Worm (Caenorhabditis elegans) whole organism, L4 larva: Measurements from ENCODE around the gene F57G8.7.

Source experiments
- F10B5.3 ChIP-seq: sonication (generic microtip); optimal IDR thresholded peaks from 2 replicates; lab custom pipeline; 2016; ENCODE audit warnings: mild to moderate bottlenecking, missing genetic modification characterization, missing compliant biosample characterization
- F26F4.8 ChIP-seq: fragments of 200-800 bp; sonication (Bioruptor generic); conservative IDR thresholded peaks from 2 replicates; pipeline ENCODE4 v1.3.6; 2022; ENCODE audit warnings: missing genetic modification characterization, missing compliant biosample characterization
- R02D3.7 ChIP-seq: fragments of 150-350 bp; sonication (generic microtip); optimal IDR thresholded peaks from 3 replicates; lab custom pipeline; 2014; ENCODE audit warnings: missing biosample characterization, missing genetic modification characterization
- T26A8.4 ChIP-seq: fragments of 200-800 bp; sonication (Bioruptor generic); IDR thresholded peaks from 2 replicates; pipeline ENCODE4 v1.3.6; 2022; ENCODE audit warnings: missing genetic modification characterization, missing compliant biosample characterization
- Y48G9A.11 ChIP-seq: fragments of 200-800 bp; sonication (Bioruptor generic); IDR thresholded peaks from 2 replicates; pipeline ENCODE4 v1.3.6; 2022; ENCODE audit warnings: missing genetic modification reagents, missing genetic modification characterization, missing compliant biosample characterization
- Y75B8A.6 ChIP-seq: fragments of 200-800 bp; sonication (Bioruptor generic); IDR thresholded peaks from 2 replicates; pipeline ENCODE4 v1.3.6; 2022; ENCODE audit warnings: missing genetic modification reagents, missing genetic modification characterization, missing compliant biosample characterization
- ZK546.5 ChIP-seq, 2 experiments: sonication (generic microtip); optimal IDR thresholded peaks; 2 replicates each; lab custom pipeline; 2017; ENCODE audit warnings: missing biosample characterization in 2 of 2, missing genetic modification characterization in 2 of 2
- arid-1 ChIP-seq: fragments of 200-800 bp; sonication (Bioruptor generic); conservative IDR thresholded peaks from 2 replicates; pipeline ENCODE4 v1.3.6; 2022; ENCODE audit warnings: missing genetic modification reagents, missing genetic modification characterization, missing compliant biosample characterization
- attf-4 ChIP-seq: sonication (generic microtip); optimal IDR thresholded peaks from 3 replicates; lab custom pipeline; 2017; ENCODE audit warnings: missing biosample characterization, missing genetic modification characterization
- ceh-32 ChIP-seq: sonication (generic microtip); optimal IDR thresholded peaks from 2 replicates; lab custom pipeline; 2016; ENCODE audit warnings: mild to moderate bottlenecking, missing genetic modification characterization, missing compliant biosample characterization; ENCODE audit not compliant: poor library complexity
- ceh-44 ChIP-seq: fragments of 200-800 bp; sonication (Bioruptor generic); IDR thresholded peaks from 2 replicates; pipeline ENCODE4 v1.3.6; 2022; ENCODE audit warnings: missing genetic modification reagents, missing genetic modification characterization, missing compliant biosample characterization
- ctbp-1 ChIP-seq: fragments of 200-800 bp; sonication (Bioruptor generic); IDR thresholded peaks from 2 replicates; pipeline ENCODE4 v1.3.6; 2022; ENCODE audit warnings: missing genetic modification reagents, missing genetic modification characterization, missing compliant biosample characterization
- daf-12 ChIP-seq: fragments of 150-350 bp; optimal IDR thresholded peaks from 2 replicates; lab custom pipeline; 2014; ENCODE audit warnings: missing biosample characterization, missing genetic modification reagents, missing genetic modification characterization
- daf-8 ChIP-seq: fragments of 200-800 bp; sonication (Bioruptor generic); IDR thresholded peaks from 2 replicates; pipeline ENCODE4 v1.3.6; 2022; ENCODE audit warnings: missing genetic modification characterization, missing compliant biosample characterization
- dmd-6 ChIP-seq: fragments of 200-800 bp; sonication (Bioruptor generic); IDR thresholded peaks from 2 replicates; pipeline ENCODE4 v1.3.6; 2022; ENCODE audit warnings: missing genetic modification reagents, missing genetic modification characterization, missing compliant biosample characterization
- dmd-8 ChIP-seq: fragments of 200-800 bp; sonication (Bioruptor generic); IDR thresholded peaks from 2 replicates; pipeline ENCODE4 v1.3.6; 2022; ENCODE audit warnings: missing genetic modification characterization, missing compliant biosample characterization
- dpl-1 ChIP-seq: fragments of 150-350 bp; optimal IDR thresholded peaks from 2 replicates; lab custom pipeline; 2014; ENCODE audit warnings: missing biosample characterization, missing genetic modification reagents, missing genetic modification characterization
- fkh-10 ChIP-seq: fragments of 150-350 bp; optimal IDR thresholded peaks from 2 replicates; lab custom pipeline; 2014; ENCODE audit warnings: missing biosample characterization, missing genetic modification reagents, missing genetic modification characterization
- fos-1 ChIP-seq: fragments of 150-350 bp; optimal IDR thresholded peaks from 2 replicates; lab custom pipeline; 2014; ENCODE audit warnings: missing biosample characterization, missing genetic modification characterization
- gei-8 ChIP-seq: fragments of 200-800 bp; sonication (Bioruptor generic); optimal IDR thresholded peaks from 2 replicates; lab custom pipeline; 2018; ENCODE audit warnings: mild to moderate bottlenecking, missing genetic modification characterization, missing compliant biosample characterization
- hmg-1.1 ChIP-seq: fragments of 200-800 bp; sonication (Bioruptor generic); IDR thresholded peaks from 2 replicates; pipeline ENCODE4 v1.3.6; 2022; ENCODE audit warnings: missing genetic modification reagents, missing genetic modification characterization, missing compliant biosample characterization
- lim-7 ChIP-seq: fragments of 200-800 bp; sonication (Bioruptor generic); IDR thresholded peaks from 2 replicates; pipeline ENCODE4 v1.3.6; 2022; ENCODE audit warnings: missing genetic modification characterization, missing compliant biosample characterization
- lin-13 ChIP-seq: fragments of 150-350 bp; optimal IDR thresholded peaks from 2 replicates; lab custom pipeline; 2014; ENCODE audit warnings: missing biosample characterization, missing genetic modification reagents, missing genetic modification characterization
- lin-15B ChIP-seq: fragments of 150-350 bp; sonication (generic microtip); optimal IDR thresholded peaks from 3 replicates; lab custom pipeline; 2014; ENCODE audit warnings: missing biosample characterization, missing genetic modification characterization
- lin-29 ChIP-seq: fragments of 200-800 bp; sonication (Bioruptor generic); IDR thresholded peaks from 2 replicates; pipeline ENCODE4 v1.3.6; 2022; ENCODE audit warnings: missing genetic modification reagents, missing genetic modification characterization, missing compliant biosample characterization
- lir-3 ChIP-seq: sonication (generic microtip); optimal IDR thresholded peaks from 2 replicates; lab custom pipeline; 2016; ENCODE audit warnings: mild to moderate bottlenecking, missing genetic modification characterization, missing compliant biosample characterization
- lsy-2 ChIP-seq, 2 experiments: fragments of 150-350 bp in 1 of 2; sonication (generic microtip) in 1 of 2; optimal IDR thresholded peaks; 2 replicates each; lab custom pipeline; 2014 to 2017; ENCODE audit warnings: missing biosample characterization in 2 of 2, missing genetic modification characterization in 2 of 2
- mdl-1 ChIP-seq, 2 experiments: fragments of 150-350 bp in 1 of 2; sonication (generic microtip) in 1 of 2; optimal IDR thresholded peaks; 2 replicates each; lab custom pipeline; 2014 to 2017; ENCODE audit warnings: missing biosample characterization in 2 of 2, missing genetic modification characterization in 2 of 2
- mep-1 ChIP-seq: fragments of 150-350 bp; sonication (generic microtip); optimal IDR thresholded peaks from 3 replicates; lab custom pipeline; 2014; ENCODE audit warnings: missing biosample characterization, missing genetic modification characterization
- mxl-2 ChIP-seq: fragments of 200-800 bp; sonication (Bioruptor generic); conservative IDR thresholded peaks from 2 replicates; pipeline ENCODE4 v1.3.6; 2022; ENCODE audit warnings: missing genetic modification reagents, missing genetic modification characterization, missing compliant biosample characterization
- mxl-3 ChIP-seq: fragments of 200-800 bp; sonication (Bioruptor generic); optimal IDR thresholded peaks from 2 replicates; lab custom pipeline; 2018; ENCODE audit warnings: mild to moderate bottlenecking, missing genetic modification characterization, missing compliant biosample characterization
- nhr-42 ChIP-seq: fragments of 200-800 bp; sonication (Bioruptor generic); IDR thresholded peaks from 2 replicates; pipeline ENCODE4 v1.3.6; 2022; ENCODE audit warnings: missing genetic modification characterization, missing compliant biosample characterization
- nhr-6 ChIP-seq: fragments of 150-350 bp; optimal IDR thresholded peaks from 2 replicates; lab custom pipeline; 2014; ENCODE audit warnings: missing biosample characterization, missing genetic modification characterization
- php-3 ChIP-seq: fragments of 200-800 bp; sonication (Bioruptor generic); IDR thresholded peaks from 2 replicates; pipeline ENCODE4 v1.3.6; 2022; ENCODE audit warnings: missing genetic modification reagents, missing genetic modification characterization, missing compliant biosample characterization
- saeg-2 ChIP-seq: fragments of 200-800 bp; sonication (Bioruptor generic); IDR thresholded peaks from 2 replicates; pipeline ENCODE4 v1.3.6; 2022; ENCODE audit warnings: missing genetic modification reagents, missing genetic modification characterization, missing compliant biosample characterization
- set-16 ChIP-seq: fragments of 200-800 bp; sonication (Bioruptor generic); IDR thresholded peaks from 2 replicates; pipeline ENCODE4 v1.3.6; 2022; ENCODE audit warnings: missing genetic modification reagents, missing genetic modification characterization, missing compliant biosample characterization
- tra-1 ChIP-seq: fragments of 200-800 bp; sonication (Bioruptor generic); IDR thresholded peaks from 2 replicates; pipeline ENCODE4 v1.3.6; 2022; ENCODE audit warnings: missing genetic modification reagents, missing genetic modification characterization, missing compliant biosample characterization
- unc-62 ChIP-seq, 3 experiments: fragments of 150-350 bp in 1 of 3; sonication (generic microtip); optimal IDR thresholded peaks in 2 of 3; peaks in 1 of 3; 1 replicate in 1 of 3; 2 replicates in 2 of 3; lab custom pipeline; 2014 to 2017; ENCODE audit warnings: missing biosample characterization in 3 of 3, missing genetic modification characterization in 3 of 3, missing genetic modification reagents in 3 of 3, missing genotype in 1 of 3
- vab-7 ChIP-seq: fragments of 200-800 bp; sonication (Bioruptor generic); IDR thresholded peaks from 2 replicates; pipeline ENCODE4 v1.3.6; 2022; ENCODE audit warnings: missing genetic modification reagents, missing genetic modification characterization, missing compliant biosample characterization
- zag-1 ChIP-seq: fragments of 150-350 bp; optimal IDR thresholded peaks from 2 replicates; lab custom pipeline; 2014; ENCODE audit warnings: missing biosample characterization, missing genetic modification characterization
- zfp-2 ChIP-seq: sonication (generic microtip); optimal IDR thresholded peaks from 2 replicates; lab custom pipeline; 2016; ENCODE audit warnings: mild to moderate bottlenecking, missing genetic modification characterization, missing compliant biosample characterization
- zfp-3 ChIP-seq: fragments of 200-800 bp; sonication (Bioruptor generic); conservative IDR thresholded peaks from 2 replicates; pipeline ENCODE4 v1.3.6; 2022; ENCODE audit warnings: missing genetic modification reagents, missing genetic modification characterization, missing compliant biosample characterization
- zip-11 ChIP-seq: fragments of 200-800 bp; sonication (Bioruptor generic); IDR thresholded peaks from 2 replicates; pipeline ENCODE4 v1.3.6; 2022; ENCODE audit warnings: missing genetic modification characterization, missing compliant biosample characterization
- zip-2 ChIP-seq: fragments of 150-350 bp; optimal IDR thresholded peaks from 2 replicates; lab custom pipeline; 2014; ENCODE audit warnings: missing biosample characterization, missing genetic modification characterization
- ztf-11 ChIP-seq: fragments of 150-350 bp; optimal IDR thresholded peaks from 2 replicates; lab custom pipeline; 2014; ENCODE audit warnings: missing biosample characterization, missing genetic modification characterization

Gene F57G8.7

DNA sequence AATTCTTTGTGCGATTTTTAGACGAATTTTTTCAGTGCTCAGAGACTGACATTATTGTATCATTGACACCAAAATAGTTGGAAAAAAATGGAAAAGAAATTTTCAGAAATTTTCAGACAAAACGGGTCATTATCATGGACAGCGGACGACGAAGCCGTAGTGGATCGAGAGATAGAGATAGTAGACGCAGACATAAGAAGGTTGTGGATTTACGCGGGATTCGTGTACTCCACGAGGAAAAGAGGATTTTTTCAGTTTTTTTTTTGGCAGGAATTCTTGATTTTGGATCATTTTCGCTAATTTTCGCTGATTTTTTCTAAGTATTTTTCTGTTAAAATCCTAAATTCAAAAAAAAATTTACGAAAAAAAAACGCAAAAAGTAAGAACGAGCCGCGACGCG, 38.6 kb downstream of the F57G8.7 start, which contains the start of gene W08G11.3 (continued):
- TF ChIP-seq T26A8.4 (GFP tag; lab: Robert Waterston, UW) (peak; percentile 58; the same call in 1 of the 2 replicates), daf-8 (GFP tag; lab: Robert Waterston, UW) (no peak), hmg-1.1 (GFP tag; lab: Robert Waterston, UW) (no peak), ZK546.5 (tag; optimal IDR thresholded peaks at IDR 0.05; lab: Kevin White, UChicago) (no peak), vab-7 (GFP tag; lab: Robert Waterston, UW) (no peak), arid-1 (GFP tag; lab: Robert Waterston, UW) (no peak), ceh-44 (GFP tag; lab: Robert Waterston, UW) (no peak), mxl-2 (GFP tag; lab: Robert Waterston, UW) (no peak), lin-15B (tag; lab: Kevin White, UChicago) (no peak), lsy-2 (tag; optimal IDR thresholded peaks at IDR 0.05; lab: Kevin White, UChicago) (no peak), lim-7 (GFP tag; lab: Robert Waterston, UW) (no peak), attf-4 (tag; lab: Kevin White, UChicago) (no peak)

DNA sequence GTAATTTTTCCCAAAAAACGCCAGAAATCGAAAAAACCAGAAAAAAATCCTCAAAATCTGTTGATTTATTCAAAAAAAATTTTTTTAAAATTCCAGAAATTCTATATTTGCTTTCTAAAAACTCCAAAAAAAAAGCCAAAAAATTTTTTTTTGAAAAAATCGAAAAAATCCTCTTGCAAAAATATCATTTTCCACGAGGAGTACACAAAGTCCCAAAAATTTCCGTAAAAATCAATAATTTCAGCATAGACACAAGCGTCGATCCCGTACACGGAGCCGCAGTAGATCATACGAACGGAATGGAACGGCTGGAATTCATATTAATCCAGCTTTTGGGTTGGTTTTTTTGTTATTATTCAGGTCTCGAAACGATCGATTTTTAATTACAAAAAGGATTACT, 39.2 kb downstream of the F57G8.7 start:
- no peak for TF ChIP-seq dmd-6 (GFP tag; lab: Robert Waterston, UW)
- no peak for TF ChIP-seq zfp-3 (GFP tag; lab: Robert Waterston, UW)
- TF ChIP-seq mxl-2 (GFP tag; lab: Robert Waterston, UW), result no peak
- no peak for TF ChIP-seq Y48G9A.11 (GFP tag; lab: Robert Waterston, UW)
- TF ChIP-seq F10B5.3 (tag; lab: Kevin White, UChicago), result no peak
- TF ChIP-seq R02D3.7 (tag; lab: Kevin White, UChicago), result no peak

DNA sequence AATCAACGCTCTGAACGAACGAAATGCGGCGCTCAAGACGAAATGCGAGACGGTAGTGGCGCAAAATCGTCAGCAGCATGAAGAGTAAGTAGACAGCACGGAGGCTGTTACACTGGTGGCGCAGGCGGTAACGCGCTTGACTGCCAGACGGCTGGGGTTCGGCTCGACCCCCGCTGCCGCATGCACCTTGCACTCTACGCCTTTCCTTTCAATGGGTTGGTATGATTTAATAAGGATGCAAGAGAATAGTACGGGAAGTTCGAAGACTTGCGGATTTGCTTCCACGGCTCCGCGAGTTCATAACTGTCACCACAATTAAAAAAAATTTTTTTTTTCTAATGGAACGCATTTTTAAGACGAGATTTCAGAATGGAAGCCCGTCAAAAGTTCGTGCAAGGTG, 41.1 kb downstream of the F57G8.7 start:
- TF ChIP-seq lin-15B (tag; lab: Kevin White, UChicago), result no peak
- TF ChIP-seq zag-1 (tag; lab: Kevin White, UChicago), result no peak
- TF ChIP-seq ceh-32 (tag; lab: Kevin White, UChicago), result peak; percentile 9
- TF ChIP-seq set-16, result peak; percentile 91
- TF ChIP-seq T26A8.4 (GFP tag; lab: Robert Waterston, UW), result peak; percentile 87
- TF ChIP-seq nhr-42 (GFP tag; lab: Robert Waterston, UW), result peak; percentile 84
- TF ChIP-seq fkh-10 (GFP tag; lab: Kevin White, UChicago), result no peak
- TF ChIP-seq mdl-1 (tag; optimal IDR thresholded peaks at IDR 0.05; lab: Kevin White, UChicago), result peak in 1 of 2 experiments; percentile 10
- TF ChIP-seq mxl-3 (GFP tag; lab: Kevin White, UChicago), result no peak
- TF ChIP-seq fos-1, result no peak
- no peak for TF ChIP-seq saeg-2 (GFP tag; lab: Robert Waterston, UW)
- TF ChIP-seq zip-11 (GFP tag; lab: Robert Waterston, UW), result 0 out of 2 replicates have a peak, but pooled peaks have one; percentile 65
- peak; percentile 80 for TF ChIP-seq php-3 (GFP tag; lab: Robert Waterston, UW)
- TF ChIP-seq lin-29, result peak; percentile 74; the same call in 1 of the 2 replicates
- peak; percentile 82 for TF ChIP-seq Y75B8A.6 (GFP tag; lab: Robert Waterston, UW)
- peak in 1 of 2 experiments; percentile 68 for TF ChIP-seq lsy-2 (tag; optimal IDR thresholded peaks at IDR 0.05; lab: Kevin White, UChicago)
- TF ChIP-seq hmg-1.1 (GFP tag; lab: Robert Waterston, UW), result peak; percentile 91
- no peak for TF ChIP-seq daf-12 (tag; lab: Kevin White, UChicago)
- peak; percentile 88 for TF ChIP-seq tra-1 (GFP tag; lab: Robert Waterston, UW)
- no peak for TF ChIP-seq attf-4 (tag; lab: Kevin White, UChicago)
- peak; percentile 48 for TF ChIP-seq dpl-1 (GFP tag; lab: Kevin White, UChicago)
- peak; percentile 88; the same call in 1 of the 2 replicates for TF ChIP-seq ctbp-1 (GFP tag; lab: Robert Waterston, UW)
- peak in 1 of 2 experiments; percentile 97 for TF ChIP-seq unc-62 (GFP tag; optimal IDR thresholded peaks at IDR 0.05 in 1 of 2; lab: Kevin White, UChicago)
- TF ChIP-seq unc-62 (tag; optimal IDR thresholded peaks at IDR 0.05; lab: Kevin White, UChicago), result no peak
- TF ChIP-seq zip-2 (tag; lab: Kevin White, UChicago), result peak; percentile 1
- TF ChIP-seq zfp-2 (tag; lab: Kevin White, UChicago), result peak; percentile 62
- TF ChIP-seq dmd-8 (GFP tag; lab: Robert Waterston, UW), result peak; percentile 92
- peak; percentile 81; the same call in 1 of the 2 replicates for TF ChIP-seq arid-1 (GFP tag; lab: Robert Waterston, UW)
- peak; percentile 82; the same call in 1 of the 2 replicates for TF ChIP-seq F26F4.8 (GFP tag; lab: Robert Waterston, UW)
- no peak for TF ChIP-seq ztf-11
- TF ChIP-seq zfp-3 (GFP tag; lab: Robert Waterston, UW), result peak; percentile 62; the same call in 1 of the 2 replicates
- TF ChIP-seq R02D3.7 (tag; lab: Kevin White, UChicago), result no peak
- peak; percentile 43 for TF ChIP-seq nhr-6 (tag; lab: Kevin White, UChicago)
- TF ChIP-seq mep-1 (tag; lab: Kevin White, UChicago), result peak; percentile 91
- TF ChIP-seq lir-3 (tag; lab: Kevin White, UChicago), result peak; percentile 80
- TF ChIP-seq lin-13 (GFP tag; lab: Kevin White, UChicago), result peak; percentile 89
- peak; percentile 66 for TF ChIP-seq gei-8 (GFP tag; lab: Kevin White, UChicago)
